Fruit fly (Drosophila melanogaster) whole organism, embryonic: ENCODE data around the gene CG9932.

Experiments used
- CG1024 ChIP-seq: fragments of 200-800 bp; sonication (Bioruptor generic); IDR thresholded peaks from 2 replicates; pipeline ENCODE4 v1.3.6; 2022; ENCODE audit warnings: missing biosample characterization, missing genetic modification characterization
- CG12942 ChIP-seq: fragments of 200-800 bp; sonication (Bioruptor generic); optimal IDR thresholded peaks from 3 replicates; lab custom pipeline; 2016; ENCODE audit warnings: missing biosample characterization, missing genetic modification characterization
- CG17802 ChIP-seq: fragments of 200-800 bp; sonication (Bioruptor generic); optimal IDR thresholded peaks from 2 replicates; lab custom pipeline; 2018; ENCODE audit warnings: missing biosample characterization, mild to moderate bottlenecking, missing genetic modification characterization, moderate library complexity
- CG3838 ChIP-seq: fragments of 200-800 bp; sonication (Bioruptor generic); optimal IDR thresholded peaks from 3 replicates; lab custom pipeline; 2016; ENCODE audit warnings: missing biosample characterization, missing genetic modification characterization
- Meics ChIP-seq: fragments of 200-800 bp; sonication (Bioruptor generic); optimal IDR thresholded peaks from 2 replicates; lab custom pipeline; 2017; ENCODE audit warnings: missing biosample characterization, mild to moderate bottlenecking, missing genetic modification characterization
- otp ChIP-seq: fragments of 200-800 bp; sonication (Bioruptor generic); IDR thresholded peaks from 3 replicates; pipeline ENCODE4, ENCODE4 v1.3.6; 2022; ENCODE audit warnings: missing biosample characterization, missing genetic modification characterization

DNA sequence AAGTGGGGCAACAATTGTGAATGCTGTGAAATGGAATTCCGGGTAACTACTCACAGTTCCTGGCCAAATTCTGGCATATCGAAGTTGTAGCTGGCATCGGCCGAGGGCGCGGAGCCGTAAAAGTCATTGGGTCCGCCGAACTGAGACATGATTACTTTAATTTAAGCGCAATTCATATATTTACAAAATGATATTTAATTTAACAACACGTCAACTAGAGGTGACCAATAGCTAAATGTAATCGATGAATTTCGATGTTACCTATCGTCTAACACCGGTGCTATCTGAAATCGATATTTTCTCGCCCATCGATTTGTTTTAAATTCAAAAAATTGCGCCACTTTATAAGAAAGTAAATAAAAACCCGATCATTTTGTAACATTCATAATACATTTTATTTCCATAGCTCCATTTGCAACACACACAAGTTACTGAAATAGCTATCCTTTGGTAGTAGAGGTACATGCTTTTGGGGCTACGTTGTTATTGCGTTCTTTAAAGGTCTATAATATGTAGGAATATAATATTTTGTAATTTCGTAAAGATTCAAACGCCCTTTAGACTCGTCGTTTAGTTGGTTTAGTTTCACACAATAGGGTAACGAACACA lies 59.4 kb downstream of the CG9932 start, which contains the start of gene Yip1d1:
- TF ChIP-seq CG1024 (GFP tag; lab: Robert Waterston, UW) (no peak), CG12942 (GFP tag; lab: Kevin White, UChicago) (no peak), Meics (GFP tag; lab: Kevin White, UChicago) (no peak), otp (GFP tag; lab: Robert Waterston, UW) (no peak), CG17802 (tag; lab: Kevin White, UChicago) (no peak), CG3838 (GFP tag; lab: Kevin White, UChicago) (no peak)
